Worm (Caenorhabditis elegans): ENCODE measurements around the gene pnc-1.
A peak's percentile ranks its signal among the peaks of the same experiment; 100 is the strongest.

Gene pnc-1

ce11 chrIV:202921-203652 is 18.8 kb downstream of the pnc-1 start, which contains the start of gene gfrp-1:
Gene gfrp-1, plus strand, starts transcription at chrIV:203602.
- no peak for TF ChIP-seq ceh-14 (tag; optimal IDR thresholded peaks at IDR 0.05)
- no peak for TF ChIP-seq hlh-13 (GFP tag; optimal IDR thresholded peaks at IDR 0.05)
- TF ChIP-seq K02D7.2 (tag; optimal IDR thresholded peaks at IDR 0.05) = no peak
- TF ChIP-seq che-1 (tag; optimal IDR thresholded peaks at IDR 0.05) = no peak
- no peak for TF ChIP-seq madf-2 (tag; optimal IDR thresholded peaks at IDR 0.05)
- no peak for TF ChIP-seq Y22D7AL.16 (tag; optimal IDR thresholded peaks at IDR 0.05)
- no peak for TF ChIP-seq ceh-24 (tag; optimal IDR thresholded peaks at IDR 0.05)
- TF ChIP-seq ets-4 (tag; optimal IDR thresholded peaks at IDR 0.05) = no peak
- TF ChIP-seq lin-11 (tag; optimal IDR thresholded peaks at IDR 0.05) = no peak
- no peak for TF ChIP-seq lim-6 (tag; optimal IDR thresholded peaks at IDR 0.05)
- TF ChIP-seq zip-5 (tag; optimal IDR thresholded peaks at IDR 0.05) = no peak
- no peak for TF ChIP-seq hlh-30 (tag; optimal IDR thresholded peaks at IDR 0.05; ENCODE audit: insufficient read depth)
- no peak for TF ChIP-seq ref-2 (tag; optimal IDR thresholded peaks at IDR 0.05)
- TF ChIP-seq mec-3 (tag; optimal IDR thresholded peaks at IDR 0.05; ENCODE audit: borderline replicate concordance) = no peak
- no peak for TF ChIP-seq elt-4 (tag; optimal IDR thresholded peaks at IDR 0.05)

DNA sequence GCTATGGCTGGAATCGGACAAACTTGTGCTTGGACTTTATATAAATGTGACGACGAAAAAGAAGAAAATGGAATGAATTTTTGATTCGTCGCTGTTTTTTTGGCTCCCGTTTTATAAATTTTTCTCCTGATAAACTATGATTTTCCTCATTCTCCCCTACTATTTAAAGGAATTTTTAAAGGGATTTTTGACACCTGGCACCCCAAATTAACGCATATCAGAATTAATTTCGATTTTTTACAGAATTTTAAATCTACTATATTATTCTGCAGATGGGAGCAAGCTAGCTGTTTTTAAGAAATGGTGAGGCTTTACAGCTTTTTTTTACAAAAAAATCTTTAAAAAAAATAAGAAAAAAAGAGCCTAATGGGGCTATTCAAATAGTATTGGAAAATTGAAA is 20.7 kb downstream of the pnc-1 start, which contains the start of gene coa-1:
Gene coa-1 (plus strand): TSS at position 301 of the 400 bp plus-strand sequence.
- TF ChIP-seq C38D4.7 (GFP tag; optimal IDR thresholded peaks at IDR 0.05) (no peak), T23F11.4 (GFP tag; optimal IDR thresholded peaks at IDR 0.05) (no peak), zip-5 (tag; optimal IDR thresholded peaks at IDR 0.05) (no peak), K02D7.2 (tag; optimal IDR thresholded peaks at IDR 0.05) (no peak), elt-2 (tag; optimal IDR thresholded peaks at IDR 0.05) (no peak)

- TF ChIP-seq F13H6.1 (tag; optimal IDR thresholded peaks at IDR 0.05) (no peak), eyg-1 (tag; optimal IDR thresholded peaks at IDR 0.05) (no peak), unc-42 (tag; optimal IDR thresholded peaks at IDR 0.05) (no peak), pat-9 (tag; optimal IDR thresholded peaks at IDR 0.05) (no peak), fkh-10 (GFP tag; optimal IDR thresholded peaks at IDR 0.05) (no peak), che-1 (tag; optimal IDR thresholded peaks at IDR 0.05) (no peak), mec-3 (tag; optimal IDR thresholded peaks at IDR 0.05; ENCODE audit: borderline replicate concordance) (no peak), ceh-45 (GFP tag; IDR thresholded peaks at IDR 0.05) (no peak), gmeb-2 (tag; optimal IDR thresholded peaks at IDR 0.05) (no peak), elt-2 (tag; optimal IDR thresholded peaks at IDR 0.05) (no peak), K02D7.2 (tag; optimal IDR thresholded peaks at IDR 0.05) (no peak), K09A11.1 (tag; optimal IDR thresholded peaks at IDR 0.05; ENCODE audit: insufficient read depth) (no peak), sdc-2 (tag; optimal IDR thresholded peaks at IDR 0.05) (no peak), ref-2 (tag; optimal IDR thresholded peaks at IDR 0.05) (no peak), odd-2 (tag; optimal IDR thresholded peaks at IDR 0.05) (no peak)
These were observed 23.6 kb downstream of the pnc-1 start, which contains the start of gene Y38C1AA.1 for ce11 chrIV:207885-208284. Gene Y38C1AA.1, plus strand, starts transcription at chrIV:208185.

ce11 chrIV:210591-210990 is 26.3 kb downstream of the pnc-1 start:
- TF ChIP-seq unc-55 (GFP tag; optimal IDR thresholded peaks at IDR 0.05) (peak; percentile 66), syd-9 (tag; optimal IDR thresholded peaks at IDR 0.05) (peak; percentile 3), K02D7.2 (tag; optimal IDR thresholded peaks at IDR 0.05) (no peak), eyg-1 (tag; optimal IDR thresholded peaks at IDR 0.05) (no peak), nhr-232 (tag; optimal IDR thresholded peaks at IDR 0.05) (no peak), tbx-2 (tag; optimal IDR thresholded peaks at IDR 0.05) (peak; percentile 62), unc-42 (tag; optimal IDR thresholded peaks at IDR 0.05) (peak; percentile 44), ceh-30 (tag; optimal IDR thresholded peaks at IDR 0.05) (no peak), elt-2 (tag; optimal IDR thresholded peaks at IDR 0.05) (peak; percentile 67), ceh-31 (tag; optimal IDR thresholded peaks at IDR 0.05) (peak; percentile 33), hlh-8 (tag; optimal IDR thresholded peaks at IDR 0.05) (no peak), nhr-11 (tag; optimal IDR thresholded peaks at IDR 0.05) (no peak), lin-11 (tag; optimal IDR thresholded peaks at IDR 0.05) (no peak), nfya-1 (tag; optimal IDR thresholded peaks at IDR 0.05) (peak; percentile 46)

Data from whole organism, late embryonic.